Worm (Caenorhabditis elegans) whole organism, late embryonic: ENCODE results near the gene F59B10.2.

Experiments
- C08G9.2 ChIP-seq: sonication (generic microtip); optimal IDR thresholded peaks from 2 replicates; lab custom pipeline; 2016; ENCODE audit warnings: mild to moderate bottlenecking, missing genetic modification characterization, moderate library complexity, missing compliant biosample characterization
- C38D4.7 ChIP-seq: fragments of 200-800 bp; sonication (Bioruptor generic); optimal IDR thresholded peaks from 2 replicates; lab custom pipeline; 2018; ENCODE audit warnings: mild to moderate bottlenecking, missing genetic modification characterization, moderate library complexity, missing compliant biosample characterization
- F13H6.1 ChIP-seq: sonication (generic microtip); optimal IDR thresholded peaks from 2 replicates; lab custom pipeline; 2016; ENCODE audit warnings: missing genetic modification characterization, missing compliant biosample characterization
- K02D7.2 ChIP-seq: sonication (generic microtip); optimal IDR thresholded peaks from 2 replicates; lab custom pipeline; 2017; ENCODE audit warnings: mild to moderate bottlenecking, missing genetic modification characterization, missing compliant biosample characterization
- ahr-1 ChIP-seq: sonication (generic microtip); optimal IDR thresholded peaks from 2 replicates; lab custom pipeline; 2016; ENCODE audit warnings: missing genetic modification characterization, missing compliant biosample characterization
- ama-1 ChIP-seq: fragments of 150-350 bp; optimal IDR thresholded peaks from 2 replicates; lab custom pipeline; 2014
- ceh-14 ChIP-seq: sonication (generic microtip); optimal IDR thresholded peaks from 2 replicates; lab custom pipeline; 2016; ENCODE audit warnings: missing genotype, missing genetic modification characterization, missing compliant biosample characterization
- ceh-18 ChIP-seq: sonication (generic microtip); optimal IDR thresholded peaks from 2 replicates; lab custom pipeline; 2016; ENCODE audit warnings: missing genetic modification characterization, missing compliant biosample characterization
- ceh-2 ChIP-seq: sonication (generic microtip); optimal IDR thresholded peaks from 2 replicates; lab custom pipeline; 2016; ENCODE audit warnings: missing genotype, missing genetic modification characterization, missing compliant biosample characterization
- ceh-22 ChIP-seq: sonication (generic microtip); optimal IDR thresholded peaks from 2 replicates; lab custom pipeline; 2017; ENCODE audit warnings: missing biosample characterization, missing genetic modification characterization
- ceh-24 ChIP-seq: sonication (generic microtip); optimal IDR thresholded peaks from 2 replicates; lab custom pipeline; 2016; ENCODE audit warnings: mild to moderate bottlenecking, missing genetic modification characterization, missing compliant biosample characterization
- ceh-34 ChIP-seq: sonication (generic microtip); optimal IDR thresholded peaks from 2 replicates; lab custom pipeline; 2016; ENCODE audit warnings: mild to moderate bottlenecking, missing genetic modification characterization, missing compliant biosample characterization
- ceh-45 ChIP-seq: fragments of 200-800 bp; sonication (Bioruptor generic); IDR thresholded peaks from 2 replicates; pipeline ENCODE4 v1.3.6; 2022; ENCODE audit warnings: missing genetic modification reagents, missing genetic modification characterization, missing compliant biosample characterization
- ceh-9 ChIP-seq: sonication (generic microtip); optimal IDR thresholded peaks from 2 replicates; lab custom pipeline; 2016; ENCODE audit warnings: mild to moderate bottlenecking, missing genetic modification characterization, inconsistent platforms, missing compliant biosample characterization
- che-1 ChIP-seq: sonication (generic microtip); optimal IDR thresholded peaks from 2 replicates; lab custom pipeline; 2016; ENCODE audit warnings: mild to moderate bottlenecking, missing genetic modification characterization, missing compliant biosample characterization
- elt-4 ChIP-seq: sonication (generic microtip); optimal IDR thresholded peaks from 2 replicates; lab custom pipeline; 2016; ENCODE audit warnings: missing genetic modification characterization, missing compliant biosample characterization
- eyg-1 ChIP-seq: sonication (generic microtip); optimal IDR thresholded peaks from 2 replicates; lab custom pipeline; 2016; ENCODE audit warnings: missing genotype, missing genetic modification characterization, missing compliant biosample characterization
- fax-1 ChIP-seq: sonication (generic microtip); optimal IDR thresholded peaks from 2 replicates; lab custom pipeline; 2016; ENCODE audit warnings: missing genotype, missing genetic modification characterization, missing compliant biosample characterization
- fkh-6 ChIP-seq: sonication (generic microtip); optimal IDR thresholded peaks from 2 replicates; lab custom pipeline; 2016; ENCODE audit warnings: missing genetic modification characterization, missing compliant biosample characterization
- hlh-30 ChIP-seq: sonication (generic microtip); optimal IDR thresholded peaks from 2 replicates; lab custom pipeline; 2017; ENCODE audit warnings: antibody characterized with exemption, missing genetic modification characterization, missing compliant biosample characterization; ENCODE audit not compliant: insufficient read depth
- hlh-6 ChIP-seq: sonication (generic microtip); optimal IDR thresholded peaks from 2 replicates; lab custom pipeline; 2016; ENCODE audit warnings: missing genotype, missing genetic modification characterization, missing compliant biosample characterization
- hlh-8 ChIP-seq: sonication (generic microtip); optimal IDR thresholded peaks from 2 replicates; lab custom pipeline; 2016; ENCODE audit warnings: missing genotype, missing genetic modification characterization, missing compliant biosample characterization
- lim-6 ChIP-seq: sonication (generic microtip); optimal IDR thresholded peaks from 2 replicates; lab custom pipeline; 2016; ENCODE audit warnings: missing genetic modification characterization, missing compliant biosample characterization
- lin-11 ChIP-seq: fragments of 200-800 bp; sonication (Bioruptor generic); optimal IDR thresholded peaks from 2 replicates; lab custom pipeline; 2018; ENCODE audit warnings: mild to moderate bottlenecking, missing genetic modification characterization, missing compliant biosample characterization
- nhr-232 ChIP-seq: sonication (generic microtip); optimal IDR thresholded peaks from 2 replicates; lab custom pipeline; 2016; ENCODE audit warnings: missing genetic modification characterization, missing compliant biosample characterization
- pat-9 ChIP-seq: fragments of 200-800 bp; sonication (Bioruptor generic); optimal IDR thresholded peaks from 2 replicates; lab custom pipeline; 2018; ENCODE audit warnings: mild to moderate bottlenecking, missing genetic modification characterization, moderate library complexity, missing compliant biosample characterization
- pha-2 ChIP-seq: sonication (generic microtip); optimal IDR thresholded peaks from 2 replicates; lab custom pipeline; 2017; ENCODE audit warnings: mild to moderate bottlenecking, missing genetic modification characterization, missing compliant biosample characterization
- pha-4 ChIP-seq: fragments of 150-350 bp; optimal IDR thresholded peaks from 2 replicates; lab custom pipeline; 2018; ENCODE audit warnings: missing biosample characterization, missing genetic modification reagents, missing genetic modification characterization
- syd-9 ChIP-seq: sonication (generic microtip); optimal IDR thresholded peaks from 2 replicates; lab custom pipeline; 2016; ENCODE audit warnings: mild to moderate bottlenecking, missing genetic modification characterization, moderate library complexity, missing compliant biosample characterization
- tbx-2 ChIP-seq: sonication (generic microtip); optimal IDR thresholded peaks from 2 replicates; lab custom pipeline; 2016; ENCODE audit warnings: missing genetic modification characterization, missing compliant biosample characterization
- tbx-7 ChIP-seq: sonication (generic microtip); optimal IDR thresholded peaks from 2 replicates; lab custom pipeline; 2016; ENCODE audit warnings: missing genotype, missing genetic modification characterization, missing compliant biosample characterization
- ttx-3 ChIP-seq: sonication (generic microtip); optimal IDR thresholded peaks from 2 replicates; lab custom pipeline; 2016; ENCODE audit warnings: missing genetic modification reagents, missing genetic modification characterization, missing compliant biosample characterization
- unc-3 ChIP-seq, 2 experiments: fragments of 200-800 bp in 1 of 2; sonication (Bioruptor generic) in 1 of 2; sonication (generic microtip) in 1 of 2; conservative IDR thresholded peaks in 1 of 2; optimal IDR thresholded peaks in 1 of 2; 2 replicates each; pipeline versions ENCODE4 v1.3.6 to Lab custom; 2016 to 2022; ENCODE audit warnings: missing compliant biosample characterization in 2 of 2, missing genetic modification characterization in 2 of 2, missing genetic modification reagents in 1 of 2
- unc-55 ChIP-seq: sonication (generic microtip); optimal IDR thresholded peaks from 2 replicates; lab custom pipeline; 2017; ENCODE audit warnings: missing biosample characterization, missing genetic modification reagents, missing genetic modification characterization
- ztf-16 ChIP-seq: sonication (generic microtip); optimal IDR thresholded peaks from 2 replicates; lab custom pipeline; 2017; ENCODE audit warnings: missing genetic modification characterization, missing compliant biosample characterization

The F59B10.2 gene

DNA sequence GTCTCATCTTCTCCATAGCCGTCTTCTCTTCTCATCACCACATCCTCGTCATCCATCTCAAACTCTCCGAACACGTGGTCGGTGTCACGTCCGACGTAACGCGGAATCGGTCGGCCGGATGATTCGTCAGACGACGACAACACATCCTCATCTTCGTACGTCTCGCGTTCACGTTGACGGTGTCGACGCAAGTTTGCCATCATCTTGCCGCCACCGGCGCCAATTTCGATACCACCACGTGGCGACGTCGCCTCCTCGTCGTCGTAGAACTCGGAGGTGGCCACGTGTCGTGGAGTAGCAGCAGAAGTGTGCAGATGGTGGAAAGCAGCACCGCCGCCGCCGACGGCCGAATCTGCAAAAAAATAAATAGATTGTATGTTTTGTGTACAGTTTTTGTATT is 37.7 kb upstream of the F59B10.2 start:
- TF ChIP-seq hlh-6 (peak; percentile 11), ceh-9 (no peak), hlh-8 (tag; lab: Kevin White, UChicago) (peak; percentile 26), ceh-24 (no peak), unc-3 (GFP tag; conservative IDR thresholded peaks at IDR 0.05; lab: Robert Waterston, UW) (no peak), unc-3 (tag; optimal IDR thresholded peaks at IDR 0.05; lab: Kevin White, UChicago) (no peak), ttx-3 (tag; lab: Kevin White, UChicago) (no peak), pha-4 (tag; lab: Kevin White, UChicago) (no peak), tbx-2 (no peak), elt-4 (tag; lab: Kevin White, UChicago) (peak; percentile 12), ztf-16 (no peak), ceh-22 (tag; lab: Kevin White, UChicago) (no peak), ama-1 (no peak), ceh-14 (tag; lab: Kevin White, UChicago) (no peak), tbx-7 (tag; lab: Kevin White, UChicago) (peak; percentile 24), lim-6 (peak; percentile 17), C08G9.2 (tag; lab: Kevin White, UChicago) (no peak), ceh-18 (tag; lab: Kevin White, UChicago) (no peak), pha-2 (tag; lab: Kevin White, UChicago) (no peak), che-1 (tag; lab: Kevin White, UChicago) (no peak), syd-9 (tag; lab: Kevin White, UChicago) (no peak), fkh-6 (tag; lab: Kevin White, UChicago) (no peak)
- TF ChIP-seq, all 69 proteins: peak for 5

DNA sequence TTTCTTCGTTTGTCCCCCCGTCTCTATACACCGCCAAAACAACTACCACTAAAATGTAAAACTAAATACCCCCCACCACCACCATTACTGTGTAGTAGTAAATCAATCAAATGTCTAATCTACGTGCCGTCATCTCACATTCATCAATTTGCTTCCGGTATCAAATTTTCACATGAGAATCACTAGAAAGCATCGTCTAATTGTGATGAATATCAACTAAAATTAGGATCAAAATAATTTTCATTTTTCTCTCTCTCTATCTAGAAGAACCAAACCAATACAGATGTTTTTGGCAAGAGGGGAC is 37.1 kb upstream of the F59B10.2 start:
- peak; percentile 79 for TF ChIP-seq unc-55 (GFP tag; lab: Kevin White, UChicago)
- no peak for TF ChIP-seq eyg-1 (tag; lab: Kevin White, UChicago)

DNA sequence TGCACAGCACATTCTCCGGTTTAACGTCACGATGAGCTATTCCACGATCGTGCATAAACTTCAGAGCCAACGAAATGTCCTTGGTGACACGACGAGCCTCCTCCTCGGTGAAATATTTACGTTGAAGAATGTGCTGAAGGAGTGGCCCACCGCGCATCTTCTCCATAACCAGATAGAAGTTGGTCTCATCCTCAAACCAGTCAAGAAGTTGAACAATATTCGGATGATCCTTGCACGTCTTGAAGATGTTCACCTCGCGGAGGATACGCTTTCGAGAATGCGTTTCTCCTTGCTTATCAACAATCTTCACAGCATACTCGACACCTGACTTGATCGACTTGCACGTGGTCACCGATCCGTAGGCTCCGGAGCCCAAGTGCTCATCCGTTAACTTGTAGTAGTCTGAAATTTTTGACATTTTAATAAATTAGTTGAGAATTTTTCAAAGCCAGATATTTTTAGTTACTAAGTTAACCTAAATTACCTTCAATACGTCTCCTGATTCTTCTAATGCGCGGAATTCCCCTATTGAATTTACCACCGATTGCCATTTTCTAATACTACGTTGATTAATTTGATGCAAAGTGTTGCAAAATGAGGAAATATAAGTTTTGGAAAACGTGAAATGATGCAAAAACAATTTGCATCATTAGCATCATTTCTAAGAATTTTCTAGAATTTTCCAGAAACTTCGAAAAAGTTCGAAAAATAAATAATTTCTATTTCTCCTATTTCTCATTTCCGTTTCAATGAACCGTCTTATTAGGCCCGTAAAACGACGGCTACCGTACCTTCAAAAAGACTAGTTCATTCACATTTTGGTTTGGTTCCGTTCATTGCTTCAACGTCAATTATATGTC is 36.5 kb upstream of the F59B10.2 start:
- no peak for TF ChIP-seq hlh-30 (tag; lab: Kevin White, UChicago)
- no peak for TF ChIP-seq ceh-45 (GFP tag; lab: Robert Waterston, UW)
- no peak for TF ChIP-seq F13H6.1
- no peak for TF ChIP-seq C38D4.7 (GFP tag; lab: Kevin White, UChicago)
- no peak for TF ChIP-seq ceh-2 (tag; lab: Kevin White, UChicago)
- TF ChIP-seq elt-4 (tag; lab: Kevin White, UChicago): no peak
- no peak for TF ChIP-seq fax-1
- no peak for TF ChIP-seq ceh-34 (tag; lab: Kevin White, UChicago)
- no peak for TF ChIP-seq ztf-16
- no peak for TF ChIP-seq lin-11
- TF ChIP-seq K02D7.2: no peak
- TF ChIP-seq syd-9 (tag; lab: Kevin White, UChicago): no peak
- TF ChIP-seq, all 69 proteins: peak for 0

DNA sequence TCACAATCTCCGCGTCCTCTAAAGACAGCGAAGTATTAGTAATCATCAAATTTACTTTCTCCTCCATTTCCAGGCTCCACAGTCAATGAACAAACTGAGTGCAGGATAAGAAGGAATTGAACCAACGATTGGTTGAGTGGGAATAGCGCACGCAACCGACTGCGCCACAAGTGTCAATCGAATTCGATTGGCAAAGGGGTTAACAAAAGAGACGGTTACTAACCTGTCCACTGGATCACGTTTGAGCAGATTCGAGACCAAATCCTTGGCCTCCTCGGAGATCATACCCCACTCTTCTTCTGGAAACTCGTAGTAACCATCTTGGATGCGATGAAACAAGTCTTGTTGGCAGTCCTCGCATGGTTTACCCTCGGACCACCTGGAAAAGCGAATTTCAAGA is 35.6 kb upstream of the F59B10.2 start:
- no peak for TF ChIP-seq ceh-9
- no peak for TF ChIP-seq ahr-1
- peak; percentile 15 for TF ChIP-seq pat-9 (tag; lab: Kevin White, UChicago)
- peak; percentile 0 for TF ChIP-seq nhr-232 (tag; lab: Kevin White, UChicago)
- no peak for TF ChIP-seq ceh-2 (tag; lab: Kevin White, UChicago)
